Fruit fly (Drosophila melanogaster): ENCODE data around the gene CG34310.

CG34310 gene

DNA sequence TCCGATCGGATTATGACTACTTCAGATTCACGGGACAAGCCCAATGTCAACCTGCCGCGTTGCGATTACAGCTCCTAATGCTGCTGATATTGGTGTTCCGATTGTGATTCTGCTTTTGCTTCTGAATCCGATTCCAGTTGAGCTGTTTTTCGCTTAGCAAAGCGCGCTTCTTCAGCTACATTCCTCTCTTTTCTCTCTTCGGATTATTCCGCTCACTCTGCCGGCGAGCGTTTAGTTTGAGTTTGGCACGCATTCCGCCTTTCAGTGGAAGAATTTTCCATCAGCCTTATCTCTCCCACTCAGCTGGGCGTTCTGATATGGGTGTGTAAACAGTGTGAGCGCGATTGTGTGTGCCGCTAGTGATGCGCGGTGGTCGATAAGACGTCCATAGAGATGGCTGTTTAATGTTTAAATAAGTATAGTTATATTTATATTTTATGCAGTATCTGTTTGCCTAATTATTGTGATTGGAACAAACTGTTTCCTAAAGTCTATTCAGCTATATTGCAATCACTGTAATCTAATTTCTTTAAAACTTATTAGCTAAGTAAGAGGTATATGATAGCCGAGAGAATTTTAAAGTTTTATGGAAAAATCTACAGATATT, 4.4 kb downstream of the CG34310 start, which contains the start of gene Galt:
Gene Galt (minus strand): TSS at position 315 of the 607 bp plus-strand sequence.
- peak; percentile 39 for TF ChIP-seq CG17801 (GFP tag; optimal IDR thresholded peaks at IDR 0.05; ENCODE audit: partially characterized antibody)

DNA sequence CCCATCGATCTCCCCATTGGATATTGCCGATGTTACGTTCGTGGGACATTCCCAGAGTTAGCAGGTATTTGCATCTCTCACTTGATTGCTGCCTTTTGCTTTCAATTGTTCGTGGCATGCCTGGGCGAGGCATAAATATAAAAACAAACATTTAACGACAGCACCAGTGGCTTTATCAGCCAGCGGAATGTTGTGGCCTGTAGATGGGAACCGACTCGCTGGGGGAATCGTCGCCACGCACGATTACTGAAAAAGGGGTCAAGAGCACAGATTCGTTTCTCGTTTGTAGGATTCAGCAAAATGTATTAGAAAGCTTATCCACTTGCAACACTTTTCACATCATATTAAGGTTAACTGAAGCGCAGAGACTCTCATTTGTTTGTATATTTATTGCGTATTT, 7.9 kb downstream of the CG34310 start:
- no peak for TF ChIP-seq CG17801 (GFP tag; optimal IDR thresholded peaks at IDR 0.05; ENCODE audit: partially characterized antibody)

DNA sequence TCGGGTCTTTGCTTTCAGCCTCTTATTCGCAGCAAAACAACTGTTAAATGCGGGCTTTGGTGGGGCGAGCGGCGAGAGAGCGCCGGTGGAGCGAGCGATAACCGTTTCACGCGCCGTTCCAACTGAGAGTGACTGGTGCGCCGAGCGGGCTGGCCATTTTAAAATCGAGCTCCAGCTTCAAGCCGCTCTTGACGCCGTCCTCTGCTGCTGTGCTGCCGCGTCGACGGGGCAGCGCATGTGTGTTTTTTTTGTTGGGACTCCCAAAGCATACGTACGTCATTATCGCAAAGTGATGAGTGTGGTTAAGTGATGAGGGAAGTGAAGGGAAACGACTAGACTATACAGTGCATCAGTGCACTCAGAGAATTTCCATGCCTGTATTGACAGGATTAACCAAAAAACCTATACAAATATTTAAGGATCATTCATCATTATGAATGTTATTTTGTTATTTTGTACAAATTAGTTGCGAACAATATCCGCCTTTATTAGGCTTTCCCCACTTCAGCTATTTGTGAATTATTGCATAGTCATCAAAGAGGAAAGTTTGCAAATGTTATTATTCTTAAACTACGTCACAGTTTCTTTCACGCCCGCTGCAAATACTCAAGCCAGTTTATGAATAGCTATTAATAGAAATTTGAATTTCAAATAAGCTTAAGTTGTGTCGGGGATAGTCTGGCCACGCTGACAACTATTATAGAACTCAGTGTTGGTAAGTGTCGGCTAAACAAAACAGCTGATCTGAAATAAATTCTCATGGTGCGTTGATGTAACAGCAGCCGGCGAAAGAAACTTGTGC, 9.9 kb downstream of the CG34310 start, which contains the start of gene Spn27A:
Gene Spn27A (minus strand): TSS at position 137 of the 802 bp plus-strand sequence.
- TF ChIP-seq CG17801 (GFP tag; optimal IDR thresholded peaks at IDR 0.05; ENCODE audit: partially characterized antibody): peak; percentile 76

DNA sequence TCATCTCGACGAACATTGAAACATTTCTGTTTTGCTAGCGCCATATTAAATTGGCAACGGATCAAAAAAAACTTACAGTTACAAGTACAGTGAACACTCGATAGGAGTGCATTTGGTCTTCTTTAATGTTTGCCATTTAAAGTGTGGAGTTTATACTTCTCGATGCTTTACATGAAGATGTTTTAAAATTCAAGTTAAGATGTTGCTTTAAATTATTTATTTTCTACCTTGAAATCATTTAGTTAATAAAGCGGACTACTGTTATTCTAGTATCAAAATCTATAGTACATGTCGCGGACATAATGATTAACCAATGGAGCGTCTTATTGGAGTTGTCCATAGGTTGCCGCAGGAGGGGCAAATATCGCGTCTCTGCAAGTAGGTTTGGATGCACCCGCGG, 13.1 kb downstream of the CG34310 start, which contains the start of gene cort:
Gene cort (minus strand): TSS at position 101 of the 400 bp plus-strand sequence.
- TF ChIP-seq CG17801 (GFP tag; optimal IDR thresholded peaks at IDR 0.05; ENCODE audit: partially characterized antibody): peak; percentile 3

DNA sequence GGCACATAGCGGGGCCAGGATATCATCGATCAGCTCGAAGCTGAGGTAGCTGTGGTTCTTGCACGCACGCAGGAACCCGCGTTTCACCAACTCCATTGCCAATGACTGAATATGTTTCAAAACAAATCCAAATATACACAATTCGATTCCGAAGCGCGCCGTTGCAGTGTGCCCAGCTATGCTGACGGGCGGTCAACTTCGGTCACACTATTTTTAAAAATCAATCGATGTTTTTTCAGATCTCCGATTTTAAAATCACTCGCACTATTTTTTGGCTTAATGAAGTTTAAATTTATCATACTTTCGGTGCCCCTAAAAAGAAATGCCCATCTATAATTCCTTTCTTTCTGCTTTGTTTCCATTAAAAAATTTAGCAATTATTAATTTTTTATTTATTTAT, 14.0 kb downstream of the CG34310 start, which contains the start of gene Nse1:
Gene Nse1 (minus strand): TSS at position 173 of the 400 bp plus-strand sequence.
- no peak for TF ChIP-seq CG17801 (GFP tag; optimal IDR thresholded peaks at IDR 0.05; ENCODE audit: partially characterized antibody)

DNA sequence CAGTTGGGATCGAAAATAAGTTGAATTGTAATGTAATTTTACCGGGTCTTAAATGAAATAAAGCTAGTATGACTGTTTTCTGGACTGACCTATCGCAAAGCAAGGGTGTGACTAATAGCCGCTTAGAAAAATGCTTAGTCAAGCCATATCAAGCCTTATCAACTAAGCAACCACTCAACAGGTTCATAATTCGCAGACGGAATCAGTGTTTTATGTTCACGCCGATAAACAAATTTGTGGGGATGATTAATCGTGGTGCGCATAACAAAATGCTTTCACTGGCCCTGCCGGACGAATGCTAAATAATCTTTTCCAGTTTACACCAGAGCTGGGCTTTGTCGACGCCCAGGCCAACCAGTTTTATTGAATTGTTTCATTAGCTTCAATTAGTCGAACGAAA, 19.4 kb downstream of the CG34310 start:
- TF ChIP-seq CG17801 (GFP tag; optimal IDR thresholded peaks at IDR 0.05; ENCODE audit: partially characterized antibody): no peak

DNA sequence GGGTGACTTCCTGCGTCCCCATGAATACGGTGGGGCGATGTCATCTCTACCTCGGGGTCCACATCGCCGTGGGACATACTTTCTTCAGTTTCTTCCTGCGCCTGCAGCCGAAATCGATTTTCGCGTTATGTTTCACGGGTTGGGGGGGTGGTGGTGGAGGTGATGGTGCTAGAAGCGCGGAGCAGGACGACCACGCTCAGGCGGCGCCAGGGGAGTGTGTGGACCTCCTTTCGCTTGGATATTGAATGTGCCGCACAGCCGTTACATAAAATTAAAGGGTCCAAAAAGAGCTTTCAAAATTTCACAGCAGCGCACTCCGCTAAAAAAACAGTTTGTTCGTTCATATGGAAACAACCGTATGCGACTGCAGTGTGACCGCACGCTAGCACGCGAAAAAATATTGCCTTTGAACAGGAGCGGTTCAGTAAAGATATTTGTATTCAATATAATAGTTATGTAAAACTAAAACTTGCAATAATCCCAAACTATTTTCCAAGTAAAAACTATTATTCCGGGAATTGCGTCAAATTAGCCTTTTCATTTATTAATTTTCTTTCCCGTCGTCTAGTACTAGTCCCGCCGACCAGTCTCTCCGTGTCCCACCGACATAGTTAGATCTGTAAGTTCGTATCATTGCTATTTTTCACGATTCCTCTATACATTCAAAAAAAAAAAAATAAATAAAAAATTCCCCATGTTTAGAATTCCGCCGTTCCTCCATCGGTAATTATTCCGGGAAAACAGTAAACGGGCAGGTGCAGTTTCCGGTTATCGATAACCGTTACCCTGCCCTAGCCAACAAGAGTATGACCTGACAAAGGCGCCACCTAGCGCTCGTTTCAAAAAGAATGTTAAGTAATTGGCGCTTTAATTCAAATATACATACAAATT, 20.8 kb downstream of the CG34310 start, which contains the start of gene Nhe3:
Gene Nhe3 (minus strand): TSS at position 373 of the 891 bp plus-strand sequence.
- TF ChIP-seq CG17801 (GFP tag; optimal IDR thresholded peaks at IDR 0.05; ENCODE audit: partially characterized antibody): peak; percentile 70

DNA sequence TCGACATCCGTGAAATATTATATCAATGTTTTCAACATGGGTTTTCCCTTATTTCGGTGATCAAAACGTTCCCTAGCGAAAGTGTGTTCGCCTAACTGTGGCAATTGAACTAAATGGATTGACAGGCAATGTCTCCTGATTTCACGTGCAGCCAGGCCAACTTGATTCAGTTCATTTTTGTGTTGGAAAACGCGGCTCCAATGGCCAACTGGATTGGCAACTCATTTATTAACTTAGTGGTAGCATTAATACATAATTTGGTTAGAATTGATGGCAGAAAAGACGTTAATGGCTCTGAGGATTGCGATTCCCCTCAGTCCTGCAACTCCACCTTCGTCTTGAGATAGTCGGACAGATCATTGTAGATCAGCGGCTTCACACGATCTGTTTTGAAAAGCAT, 23.1 kb downstream of the CG34310 start, which contains the start of gene CG11327:
Gene CG11327 (minus strand): TSS at position 101 of the 400 bp plus-strand sequence.
- TF ChIP-seq CG17801 (GFP tag; optimal IDR thresholded peaks at IDR 0.05; ENCODE audit: partially characterized antibody): no peak

DNA sequence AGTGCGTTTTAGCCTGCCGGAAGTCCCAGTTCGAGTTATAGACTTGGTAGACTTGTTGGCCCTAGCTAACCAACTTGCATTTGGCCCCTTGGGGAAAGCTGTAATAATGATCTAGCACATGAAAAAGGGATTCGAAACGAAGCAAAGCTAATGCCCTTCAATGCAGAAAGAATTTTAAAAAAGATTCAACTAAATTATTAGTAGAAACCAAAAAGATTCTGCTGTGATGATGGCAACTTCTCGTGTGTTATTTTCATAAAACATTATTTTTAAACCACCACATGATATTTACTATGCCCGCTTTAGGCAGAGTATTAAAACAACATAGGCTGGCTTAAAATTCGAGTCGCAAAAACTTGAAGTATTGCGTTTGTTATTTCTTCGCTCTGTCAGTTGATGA, 28.6 kb downstream of the CG34310 start:
- no peak for TF ChIP-seq CG17801 (GFP tag; optimal IDR thresholded peaks at IDR 0.05; ENCODE audit: partially characterized antibody)

DNA sequence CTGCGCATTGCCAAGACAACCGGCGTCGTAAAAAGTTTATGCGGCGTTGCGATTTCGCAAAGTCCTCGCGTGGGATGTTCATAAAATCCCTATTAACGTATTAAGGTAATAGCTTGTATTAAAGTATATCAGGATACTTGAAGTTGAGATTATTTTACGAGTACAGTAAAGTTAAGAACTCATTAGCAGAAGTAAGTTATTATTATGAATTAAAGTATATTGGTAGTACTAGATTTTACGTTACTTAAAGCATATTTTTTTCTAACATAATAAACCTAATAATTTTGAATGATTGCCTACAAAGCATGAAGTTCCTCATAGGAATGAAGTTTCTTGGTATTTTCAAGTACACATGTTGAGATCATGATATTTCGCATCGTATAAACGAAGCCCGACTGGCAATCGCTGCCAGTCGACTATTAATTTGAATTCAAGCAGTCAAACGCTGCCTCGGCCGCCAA, 30.4 kb downstream of the CG34310 start:
- TF ChIP-seq CG17801 (GFP tag; optimal IDR thresholded peaks at IDR 0.05; ENCODE audit: partially characterized antibody): no peak

DNA sequence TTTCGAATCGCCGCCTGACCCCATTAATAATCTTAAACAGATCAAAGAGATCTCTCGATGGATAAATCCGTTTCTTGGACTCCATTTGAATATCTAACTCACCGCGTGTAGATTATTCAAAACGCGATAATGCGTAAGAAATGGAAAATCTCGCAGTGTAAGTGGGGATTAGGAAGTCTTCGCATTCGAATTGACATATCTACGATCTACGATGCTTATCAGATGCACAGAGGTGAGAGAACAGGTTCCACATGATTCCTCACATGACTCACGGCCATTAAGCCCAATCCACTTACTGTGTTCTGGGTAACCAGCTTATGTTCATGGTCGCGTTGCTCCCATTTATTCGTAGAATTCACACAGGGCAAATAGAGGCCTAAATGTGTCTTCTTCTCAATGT, 32.8 kb downstream of the CG34310 start:
- TF ChIP-seq CG17801 (GFP tag; optimal IDR thresholded peaks at IDR 0.05; ENCODE audit: partially characterized antibody): no peak

DNA sequence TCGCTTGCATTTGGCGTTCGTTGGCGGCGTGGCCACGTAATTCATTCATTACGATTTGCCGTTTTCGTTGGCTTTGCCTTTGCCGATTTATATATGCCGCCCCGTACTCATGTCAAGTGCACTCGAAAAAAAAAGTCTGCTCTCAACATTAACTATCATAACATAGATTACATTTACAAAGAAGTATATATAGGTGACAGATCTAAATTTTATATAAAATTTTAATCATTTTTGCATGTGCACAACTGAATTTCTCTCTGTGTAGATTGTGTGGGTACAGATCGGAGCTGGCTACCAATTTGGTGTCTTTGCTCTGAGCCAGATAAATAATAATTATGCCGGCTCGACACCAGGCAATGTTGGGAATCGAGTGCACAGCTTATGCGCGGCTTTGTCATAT, 34.9 kb downstream of the CG34310 start:
- no peak for TF ChIP-seq CG17801 (GFP tag; optimal IDR thresholded peaks at IDR 0.05; ENCODE audit: partially characterized antibody)

DNA sequence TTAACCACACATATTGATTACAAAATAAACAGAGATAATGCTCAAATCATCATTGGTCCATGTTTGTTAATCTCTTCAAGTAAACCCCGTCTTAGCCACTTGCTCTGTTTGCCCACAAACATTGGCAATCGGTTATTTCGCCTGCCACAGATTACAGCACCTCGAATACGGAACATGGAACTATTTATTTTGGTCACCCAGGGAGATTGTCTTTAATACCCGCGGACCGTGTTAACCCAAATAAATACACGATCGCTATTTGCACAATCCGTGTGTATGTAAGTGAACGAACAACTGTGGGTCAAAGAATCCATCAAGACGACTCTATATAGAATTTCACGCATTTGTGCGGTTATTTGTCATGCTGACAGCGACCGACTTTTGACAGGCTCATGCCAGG, 37.3 kb downstream of the CG34310 start:
- TF ChIP-seq CG17801 (GFP tag; optimal IDR thresholded peaks at IDR 0.05; ENCODE audit: partially characterized antibody): no peak

DNA sequence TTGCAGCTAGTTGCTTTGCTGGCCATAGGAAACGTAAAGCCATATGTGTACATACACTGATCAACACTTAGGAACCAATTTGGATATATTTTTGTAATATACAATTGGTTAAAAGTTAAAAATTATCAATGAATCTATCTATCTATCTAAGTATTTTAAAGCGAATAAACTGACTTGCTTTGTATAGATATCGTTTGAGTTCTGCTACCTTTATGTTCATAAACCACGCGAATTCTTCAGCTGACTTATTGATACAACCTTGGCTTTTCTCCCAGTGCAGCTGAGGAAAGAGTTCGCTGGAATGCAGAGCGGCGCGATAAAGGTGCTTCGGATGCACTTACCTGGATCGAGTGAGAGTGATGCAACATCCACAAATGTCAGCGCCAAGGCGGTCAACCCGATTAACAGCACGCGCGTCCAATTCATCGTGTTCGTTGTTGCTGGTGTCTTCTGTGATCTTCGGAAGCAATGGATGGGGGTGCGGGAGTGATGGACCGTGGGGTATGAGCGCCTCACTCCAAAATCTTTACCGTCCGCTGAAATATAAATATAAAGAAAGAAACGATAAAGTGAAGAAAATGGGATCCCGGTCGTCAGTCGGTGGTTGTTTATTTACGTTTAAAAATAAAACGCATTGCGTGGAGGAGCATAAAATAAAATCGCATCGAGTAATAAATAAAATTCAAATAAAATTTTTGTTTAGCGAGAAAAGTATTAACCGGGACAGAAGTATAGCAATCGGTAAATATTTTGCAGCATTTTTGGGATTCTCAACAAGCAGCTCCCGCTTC, 38.1 kb downstream of the CG34310 start:
- TF ChIP-seq CG17801 (GFP tag; optimal IDR thresholded peaks at IDR 0.05; ENCODE audit: partially characterized antibody): no peak
